Fruit fly (Drosophila melanogaster): ENCODE measurements around the gene CG8620.
A peak's percentile ranks its signal among the peaks of the same experiment; 100 is the strongest.

CG8620 gene

DNA sequence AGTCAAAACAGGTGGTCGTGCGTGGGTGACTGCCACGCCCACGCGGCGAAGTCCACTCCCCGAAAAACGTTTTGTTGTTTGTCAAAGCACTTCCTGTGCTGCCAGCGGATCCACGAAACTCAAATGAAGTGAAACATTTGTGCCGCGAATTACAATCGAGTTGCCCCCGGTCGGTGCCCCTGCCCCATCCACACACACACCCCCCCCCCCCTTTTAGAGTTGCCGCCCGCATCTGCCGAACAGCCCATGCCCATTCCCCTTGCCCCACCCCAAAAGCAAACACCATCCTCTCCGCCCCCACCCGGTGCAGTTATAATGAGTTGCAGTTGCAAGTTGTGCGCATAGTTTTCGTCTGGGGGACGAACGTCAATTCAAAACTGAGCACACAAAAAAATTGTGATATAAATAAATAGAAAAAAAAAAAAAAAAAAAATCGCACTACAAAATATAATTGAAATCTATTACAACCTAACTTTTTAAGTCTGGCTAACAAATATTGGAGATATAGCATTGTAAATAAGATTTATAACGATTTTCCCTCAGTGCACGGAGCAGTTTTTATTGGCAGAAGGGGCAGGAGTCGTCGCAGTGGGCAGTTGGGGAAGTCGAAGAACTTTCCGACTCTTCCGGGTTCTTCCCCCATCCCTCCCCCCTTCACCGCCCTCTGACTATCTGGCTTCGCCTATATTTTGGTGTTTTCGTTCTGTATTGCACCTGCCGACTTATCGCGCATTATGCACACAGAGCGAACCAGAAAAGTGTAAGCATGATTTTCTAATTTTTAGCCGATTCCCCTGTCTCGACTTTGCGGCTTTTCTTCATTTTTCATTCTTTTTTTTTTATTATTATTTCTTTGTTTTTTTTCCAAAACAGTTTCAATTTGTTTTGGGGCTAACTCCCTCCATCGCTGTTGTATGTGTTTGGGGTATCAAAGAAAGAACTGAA is 6.1 kb upstream of the CG8620 start (continued):
- TF ChIP-seq CG4820 (GFP tag; optimal IDR thresholded peaks at IDR 0.05), result peak; percentile 65
- no peak for TF ChIP-seq amos (GFP tag; IDR thresholded peaks at IDR 0.05; ENCODE audit: partially characterized antibody)
- peak; percentile 55; the same call in 1 of the 2 replicates for TF ChIP-seq wor (GFP tag; IDR thresholded peaks at IDR 0.05)
- TF ChIP-seq ash1 (GFP tag; optimal IDR thresholded peaks at IDR 0.05), result no peak
- TF ChIP-seq D (optimal IDR thresholded peaks at IDR 0.05), result no peak
- TF ChIP-seq D (GFP tag; optimal IDR thresholded peaks at IDR 0.05), result peak; percentile 67
- TF ChIP-seq CG31365 (tag; optimal IDR thresholded peaks at IDR 0.05), result no peak
- peak; percentile 39 for TF ChIP-seq CG10462 (GFP tag; optimal IDR thresholded peaks at IDR 0.05)
- no peak for TF ChIP-seq Rx (GFP tag; IDR thresholded peaks at IDR 0.05)
- peak; percentile 74 for TF ChIP-seq phol (tag; optimal IDR thresholded peaks at IDR 0.05)
- peak; percentile 75; the same call in 2 of the 3 replicates for TF ChIP-seq ken (GFP tag; IDR thresholded peaks at IDR 0.05)
- peak; percentile 9 for TF ChIP-seq Nf-YB (GFP tag; optimal IDR thresholded peaks at IDR 0.05)
- no peak for TF ChIP-seq cad (GFP tag; optimal IDR thresholded peaks at IDR 0.05)
- peak in 1 of 2 experiments; percentile 6 for TF ChIP-seq Eip74EF (GFP tag; optimal IDR thresholded peaks at IDR 0.05)
- peak; percentile 23 for TF ChIP-seq CG13775 (GFP tag; optimal IDR thresholded peaks at IDR 0.05)
- TF ChIP-seq CG16863 (GFP tag; optimal IDR thresholded peaks at IDR 0.05), result peak; percentile 39
- peak; percentile 4 for TF ChIP-seq CG7786 (GFP tag; optimal IDR thresholded peaks at IDR 0.05)
- peak in 1 of 2 experiments; percentile 92 for TF ChIP-seq bsh (GFP tag; optimal IDR thresholded peaks at IDR 0.05)
- TF ChIP-seq cato (GFP tag; optimal IDR thresholded peaks at IDR 0.05; ENCODE audit: borderline replicate concordance), result no peak
- TF ChIP-seq ac (GFP tag; optimal IDR thresholded peaks at IDR 0.05), result no peak
- TF ChIP-seq dati (GFP tag; IDR thresholded peaks at IDR 0.05), result no peak
- no peak for TF ChIP-seq CG7271 (tag; optimal IDR thresholded peaks at IDR 0.05)
- no peak for TF ChIP-seq fu2 (GFP tag; optimal IDR thresholded peaks at IDR 0.05)
- no peak for TF ChIP-seq Adf1 (GFP tag; IDR thresholded peaks at IDR 0.05)
- no peak for TF ChIP-seq CG15269 (tag; optimal IDR thresholded peaks at IDR 0.05)
- peak; percentile 28 for TF ChIP-seq CG12104 (GFP tag; optimal IDR thresholded peaks at IDR 0.05)
- TF ChIP-seq CG10267 (tag; optimal IDR thresholded peaks at IDR 0.05), result peak; percentile 51
- no peak for TF ChIP-seq CG9609 (GFP tag; optimal IDR thresholded peaks at IDR 0.05)
- TF ChIP-seq sob (GFP tag; IDR thresholded peaks at IDR 0.05), result no peak
- TF ChIP-seq CG2120 (GFP tag; optimal IDR thresholded peaks at IDR 0.05), result no peak
- peak; percentile 40 for TF ChIP-seq NC2β (GFP tag; optimal IDR thresholded peaks at IDR 0.05)
- TF ChIP-seq Bgb (GFP tag; IDR thresholded peaks at IDR 0.05; ENCODE audit: partially characterized antibody), result no peak
- TF ChIP-seq NfI (GFP tag; optimal IDR thresholded peaks at IDR 0.05), result no peak
- TF ChIP-seq nom (GFP tag; optimal IDR thresholded peaks at IDR 0.05), result no peak
- TF ChIP-seq Fer1 (GFP tag; optimal IDR thresholded peaks at IDR 0.05), result no peak
- TF ChIP-seq sr (GFP tag; IDR thresholded peaks at IDR 0.05), result no peak
- no peak for TF ChIP-seq CG14050 (GFP tag; IDR thresholded peaks at IDR 0.05)
- TF ChIP-seq Dad (GFP tag; optimal IDR thresholded peaks at IDR 0.05), result no peak
- peak; percentile 69 for TF ChIP-seq CG12391 (tag; optimal IDR thresholded peaks at IDR 0.05)
- no peak for TF ChIP-seq fru (optimal IDR thresholded peaks at IDR 0.05)
- no peak for TF ChIP-seq sqz (GFP tag; optimal IDR thresholded peaks at IDR 0.05)
- TF ChIP-seq bcd (GFP tag; optimal IDR thresholded peaks at IDR 0.05), result peak; percentile 19
- peak; percentile 12 for TF ChIP-seq CG4617 (GFP tag; optimal IDR thresholded peaks at IDR 0.05; ENCODE audit: borderline replicate concordance)
- TF ChIP-seq CG6654 (GFP tag; optimal IDR thresholded peaks at IDR 0.05), result no peak
- no peak for TF ChIP-seq scrt (GFP tag; optimal IDR thresholded peaks at IDR 0.05)
- TF ChIP-seq CG5953 (GFP tag; IDR thresholded peaks at IDR 0.05), result peak; percentile 59; the same call in 1 of the 2 replicates
- no peak for TF ChIP-seq Sin3A (optimal IDR thresholded peaks at IDR 0.05)
- TF ChIP-seq aop (GFP tag; IDR thresholded peaks at IDR 0.05), result peak; percentile 33; the same call in 1 of the 2 replicates
- peak; percentile 31 for TF ChIP-seq Sox100B (GFP tag; optimal IDR thresholded peaks at IDR 0.05)
